Worm (Caenorhabditis elegans) whole organism, L1 larva: Measurements from ENCODE around the gene glb-29.

ENCODE experiments used
- Y116A8C.19 ChIP-seq: sonication (generic microtip); optimal IDR thresholded peaks from 2 replicates; lab custom pipeline; 2016; ENCODE audit warnings: missing compliant biosample characterization, missing genetic modification characterization, borderline replicate concordance
- fkh-10 ChIP-seq: sonication (generic microtip); optimal IDR thresholded peaks from 2 replicates; lab custom pipeline; 2017; ENCODE audit warnings: missing biosample characterization, missing genetic modification reagents, missing genetic modification characterization
- lin-13 ChIP-seq: fragments of 150-350 bp; optimal IDR thresholded peaks from 2 replicates; lab custom pipeline; 2014; ENCODE audit warnings: missing biosample characterization, missing genetic modification reagents, missing genetic modification characterization
- lsy-2 ChIP-seq, 2 experiments: fragments of 150-350 bp; optimal IDR thresholded peaks; 2 replicates each; lab custom pipeline; 2014; ENCODE audit warnings: missing biosample characterization in 2 of 2, missing genetic modification characterization in 2 of 2
- mdl-1 ChIP-seq, 2 experiments: fragments of 150-350 bp; optimal IDR thresholded peaks; 2 replicates each; lab custom pipeline; 2014 to 2017; ENCODE audit warnings: missing biosample characterization in 2 of 2, missing genetic modification characterization in 2 of 2, inconsistent platforms in 1 of 2
- nhr-11 ChIP-seq: fragments of 150-350 bp; optimal IDR thresholded peaks from 2 replicates; lab custom pipeline; 2014; ENCODE audit warnings: missing biosample characterization, missing genetic modification characterization
- nhr-237 ChIP-seq: fragments of 150-350 bp; optimal IDR thresholded peaks from 2 replicates; lab custom pipeline; 2014; ENCODE audit warnings: missing biosample characterization, missing genetic modification characterization
- nhr-28 ChIP-seq: fragments of 150-350 bp; optimal IDR thresholded peaks from 2 replicates; lab custom pipeline; 2014; ENCODE audit warnings: missing biosample characterization, missing genetic modification characterization
- nhr-76 ChIP-seq: sonication (generic microtip); optimal IDR thresholded peaks from 2 replicates; lab custom pipeline; 2017; ENCODE audit warnings: missing biosample characterization, missing genetic modification characterization
- nhr-84 ChIP-seq: sonication (generic microtip); optimal IDR thresholded peaks from 2 replicates; lab custom pipeline; 2017; ENCODE audit warnings: missing biosample characterization, missing genetic modification characterization
- pqm-1 ChIP-seq: sonication (generic microtip); optimal IDR thresholded peaks from 3 replicates; lab custom pipeline; 2017; ENCODE audit warnings: missing biosample characterization, missing genetic modification characterization
- sox-4 ChIP-seq: sonication (generic microtip); optimal IDR thresholded peaks from 2 replicates; lab custom pipeline; 2016; ENCODE audit warnings: missing genetic modification characterization, missing compliant biosample characterization
- unc-98 ChIP-seq: fragments of 200-800 bp; sonication (Bioruptor generic); IDR thresholded peaks from 2 replicates; pipeline ENCODE4 v1.3.6; 2022; ENCODE audit warnings: missing genetic modification characterization, missing compliant biosample characterization
- ztf-4 ChIP-seq: fragments of 150-350 bp; optimal IDR thresholded peaks from 2 replicates; lab custom pipeline; 2014; ENCODE audit warnings: missing biosample characterization, missing genetic modification characterization

DNA sequence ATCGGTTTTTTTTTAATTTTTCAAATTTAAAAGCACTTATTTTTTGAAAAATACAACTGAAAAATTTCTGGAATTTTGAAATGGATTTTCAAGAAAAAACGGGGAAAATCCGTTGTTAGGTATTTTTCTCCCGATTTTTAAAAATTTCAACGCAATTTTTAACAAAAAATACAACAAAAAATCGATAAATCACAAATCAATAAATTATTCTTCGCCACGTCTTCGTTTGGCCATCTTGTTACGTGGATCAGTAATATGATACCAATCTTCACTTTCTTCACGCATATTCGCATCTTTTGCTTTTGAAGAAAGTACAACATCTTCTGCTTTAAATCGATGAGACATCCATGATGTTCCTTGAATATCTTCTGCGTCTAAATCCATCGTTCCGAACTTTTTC is 19.8 kb downstream of the glb-29 start:
- TF ChIP-seq pqm-1 (tag; lab: Kevin White, UChicago), result no peak
- TF ChIP-seq sox-4, result no peak
- no peak for TF ChIP-seq unc-98 (GFP tag; lab: Robert Waterston, UW)
- TF ChIP-seq nhr-76 (tag; lab: Kevin White, UChicago), result no peak
- TF ChIP-seq nhr-11 (tag; lab: Kevin White, UChicago), result no peak
- TF ChIP-seq mdl-1 (tag; optimal IDR thresholded peaks at IDR 0.05; lab: Kevin White, UChicago), result no peak
- no peak for TF ChIP-seq fkh-10
- TF ChIP-seq lin-13 (GFP tag; lab: Kevin White, UChicago), result no peak
- no peak for TF ChIP-seq nhr-84 (tag; lab: Kevin White, UChicago)
- TF ChIP-seq nhr-237 (tag; lab: Kevin White, UChicago), result no peak
- no peak for TF ChIP-seq nhr-28
- TF ChIP-seq Y116A8C.19, result no peak
- no peak for TF ChIP-seq lsy-2 (tag; optimal IDR thresholded peaks at IDR 0.05; lab: Kevin White, UChicago)
- TF ChIP-seq ztf-4, result no peak
